Fruit fly (Drosophila melanogaster) whole organism, pupa: ENCODE measurements around the gene Dph1.

Experiments used
- CG10348 ChIP-seq: fragments of 200-800 bp; sonication (Bioruptor generic); IDR thresholded peaks from 2 replicates; pipeline ENCODE4 v1.3.6; 2022; ENCODE audit warnings: missing biosample characterization, missing genetic modification characterization
- CG12605 ChIP-seq: fragments of 200-800 bp; sonication (Bioruptor generic); IDR thresholded peaks from 2 replicates; pipeline ENCODE4 v1.3.6; 2022; ENCODE audit warnings: missing biosample characterization, missing genetic modification characterization
- CG13204 ChIP-seq: fragments of 200-800 bp; sonication (Bioruptor generic); optimal IDR thresholded peaks from 2 replicates; lab custom pipeline; 2018; ENCODE audit warnings: missing biosample characterization, mild to moderate bottlenecking, missing genetic modification characterization, moderate library complexity
- CG14655 ChIP-seq: fragments of 200-800 bp; sonication (Bioruptor generic); optimal IDR thresholded peaks from 3 replicates; lab custom pipeline; 2017; ENCODE audit warnings: mild to moderate bottlenecking, missing biosample characterization, missing genetic modification reagents, missing genetic modification characterization
- CG15710 ChIP-seq: fragments of 200-800 bp; sonication (Bioruptor generic); optimal IDR thresholded peaks from 2 replicates; lab custom pipeline; 2018; ENCODE audit warnings: missing biosample characterization, mild to moderate bottlenecking, missing genetic modification characterization, moderate library complexity
- CG17806 ChIP-seq: fragments of 200-800 bp; sonication (Bioruptor generic); optimal IDR thresholded peaks from 2 replicates; lab custom pipeline; 2018; ENCODE audit warnings: missing biosample characterization, mild to moderate bottlenecking, missing genetic modification characterization, moderate library complexity
- CG32121 ChIP-seq: fragments of 200-800 bp; sonication (Bioruptor generic); IDR thresholded peaks from 2 replicates; pipeline ENCODE4 v1.3.6; 2022; ENCODE audit warnings: missing biosample characterization, missing genetic modification characterization
- CG34367 ChIP-seq: fragments of 200-800 bp; sonication (Bioruptor generic); optimal IDR thresholded peaks from 2 replicates; lab custom pipeline; 2018; ENCODE audit warnings: missing biosample characterization, mild to moderate bottlenecking, missing genetic modification characterization
- CG4496 ChIP-seq: fragments of 200-800 bp; sonication (Bioruptor generic); IDR thresholded peaks from 3 replicates; pipeline ENCODE4 v1.3.6; 2022; ENCODE audit warnings: missing biosample characterization, missing genetic modification characterization
- CG8159 ChIP-seq: fragments of 200-800 bp; sonication (Bioruptor generic); optimal IDR thresholded peaks from 3 replicates; lab custom pipeline; 2018; ENCODE audit warnings: missing biosample characterization, mild to moderate bottlenecking, missing genetic modification characterization, moderate library complexity
- CG8301 ChIP-seq: fragments of 200-800 bp; sonication (Bioruptor generic); optimal IDR thresholded peaks from 2 replicates; lab custom pipeline; 2018; ENCODE audit warnings: missing biosample characterization, mild to moderate bottlenecking, missing genetic modification characterization
- CG9948 ChIP-seq: fragments of 200-800 bp; sonication (Bioruptor generic); optimal IDR thresholded peaks from 2 replicates; lab custom pipeline; 2018; ENCODE audit warnings: missing biosample characterization, mild to moderate bottlenecking, missing genetic modification characterization, moderate library complexity
- D1 ChIP-seq: fragments of 200-800 bp; sonication (Bioruptor generic); optimal IDR thresholded peaks from 2 replicates; lab custom pipeline; 2018; ENCODE audit warnings: missing biosample characterization, mild to moderate bottlenecking, missing genetic modification characterization, moderate library complexity
- EcR ChIP-seq: fragments of 200-800 bp; sonication (Bioruptor generic); optimal IDR thresholded peaks from 3 replicates; lab custom pipeline; 2019; ENCODE audit warnings: missing biosample characterization, missing genetic modification characterization, mild to moderate bottlenecking, moderate library complexity, missing genetic modification reagents
- Ets98B ChIP-seq: fragments of 200-800 bp; sonication (Bioruptor generic); IDR thresholded peaks from 2 replicates; pipeline ENCODE4 v1.3.6; 2022; ENCODE audit warnings: missing biosample characterization, missing genetic modification characterization
- Pif1A ChIP-seq: fragments of 200-800 bp; sonication (Bioruptor generic); optimal IDR thresholded peaks from 3 replicates; lab custom pipeline; 2016; ENCODE audit warnings: missing biosample characterization, missing genetic modification characterization
- Pif1B ChIP-seq: fragments of 200-800 bp; sonication (Bioruptor generic); optimal IDR thresholded peaks from 3 replicates; lab custom pipeline; 2016; ENCODE audit warnings: missing biosample characterization, missing genetic modification characterization
- Snoo ChIP-seq: fragments of 200-800 bp; sonication (Bioruptor generic); optimal IDR thresholded peaks from 3 replicates; lab custom pipeline; 2017; ENCODE audit warnings: missing biosample characterization, mild to moderate bottlenecking, missing genetic modification characterization, inconsistent platforms
- fd96Ca ChIP-seq: fragments of 200-800 bp; sonication (Bioruptor generic); IDR thresholded peaks from 3 replicates; pipeline ENCODE4 v1.3.6; 2022; ENCODE audit warnings: missing biosample characterization, missing genetic modification characterization
- gl ChIP-seq: fragments of 200-800 bp; sonication (Bioruptor generic); optimal IDR thresholded peaks from 2 replicates; lab custom pipeline; 2018; ENCODE audit warnings: missing biosample characterization, mild to moderate bottlenecking, missing genetic modification characterization
- rn ChIP-seq: fragments of 200-800 bp; sonication (Bioruptor generic); IDR thresholded peaks from 2 replicates; pipeline ENCODE4 v1.3.6; 2022; ENCODE audit warnings: missing biosample characterization, missing genetic modification characterization

The Dph1 gene

dm6 chr3L:11707978-11708632 is 11.3 kb upstream of the Dph1 start, which contains the start of gene CG11658:
CG11658 (minus strand) TSS chr3L:11708553.
- TF ChIP-seq CG14655 = no peak
- TF ChIP-seq gl (tag; lab: Kevin White, UChicago) = peak; percentile 52
- TF ChIP-seq CG13204 (GFP tag; lab: Kevin White, UChicago) = peak; percentile 50
- peak; percentile 37; the same call in 1 of the 3 replicates for TF ChIP-seq fd96Ca (GFP tag; lab: Robert Waterston, UW)
- TF ChIP-seq CG32121 (GFP tag; lab: Robert Waterston, UW) = peak; percentile 42; the same call in 1 of the 2 replicates
- TF ChIP-seq Ets98B (GFP tag; lab: Robert Waterston, UW) = peak; percentile 57
- TF ChIP-seq Pif1A (GFP tag; lab: Kevin White, UChicago) = peak; percentile 25
- TF ChIP-seq CG9948 (tag; lab: Kevin White, UChicago) = no peak
- TF ChIP-seq D1 (tag; lab: Kevin White, UChicago) = no peak
- TF ChIP-seq rn (GFP tag; lab: Robert Waterston, UW) = no peak
- peak; percentile 48 for TF ChIP-seq Pif1B
- TF ChIP-seq CG8159 (tag; lab: Kevin White, UChicago) = no peak
- peak; percentile 58; the same call in 2 of the 3 replicates for TF ChIP-seq CG4496
- TF ChIP-seq CG8301 = no peak
- peak; percentile 87 for TF ChIP-seq CG12605 (GFP tag; lab: Robert Waterston, UW)
- peak; percentile 58 for TF ChIP-seq EcR (GFP tag; lab: Kevin White, UChicago)
- no peak for TF ChIP-seq CG10348 (GFP tag; lab: Robert Waterston, UW)
- no peak for TF ChIP-seq Snoo (tag; lab: Kevin White, UChicago)
- TF ChIP-seq CG34367 (tag; lab: Kevin White, UChicago) = no peak
- no peak for TF ChIP-seq CG15710 (tag; lab: Kevin White, UChicago)
- no peak for TF ChIP-seq CG17806 (tag; lab: Kevin White, UChicago)

dm6 chr3L:11704902-11705546 is 8.3 kb upstream of the Dph1 start:
- no peak for TF ChIP-seq CG8159 (tag; lab: Kevin White, UChicago)
- TF ChIP-seq gl (tag; lab: Kevin White, UChicago) = no peak
- no peak for TF ChIP-seq CG17806 (tag; lab: Kevin White, UChicago)
- TF ChIP-seq Pif1A (GFP tag; lab: Kevin White, UChicago) = no peak
- TF ChIP-seq CG4496 = no peak
- TF ChIP-seq CG14655 = no peak
- TF ChIP-seq CG34367 (tag; lab: Kevin White, UChicago) = no peak
- TF ChIP-seq CG13204 (GFP tag; lab: Kevin White, UChicago) = no peak
- TF ChIP-seq CG10348 (GFP tag; lab: Robert Waterston, UW) = no peak
- no peak for TF ChIP-seq CG15710 (tag; lab: Kevin White, UChicago)
- TF ChIP-seq Snoo (tag; lab: Kevin White, UChicago) = no peak
- TF ChIP-seq CG12605 (GFP tag; lab: Robert Waterston, UW) = no peak
- no peak for TF ChIP-seq CG9948 (tag; lab: Kevin White, UChicago)
- no peak for TF ChIP-seq rn (GFP tag; lab: Robert Waterston, UW)

- TF ChIP-seq EcR (GFP tag; lab: Kevin White, UChicago) (peak; percentile 74), fd96Ca (GFP tag; lab: Robert Waterston, UW) (no peak; the same call in 2 of the 3 replicates), CG4496 (no peak), CG15710 (tag; lab: Kevin White, UChicago) (no peak), D1 (tag; lab: Kevin White, UChicago) (no peak), CG13204 (GFP tag; lab: Kevin White, UChicago) (no peak)
- TF ChIP-seq, all 21 proteins: peak for 1
Measured at dm6 chr3L:11703579-11703978, 6.8 kb upstream of the Dph1 start.

dm6 chr3L:11701649-11702048 is 4.9 kb upstream of the Dph1 start:
- TF ChIP-seq CG8301 (peak; percentile 3), D1 (tag; lab: Kevin White, UChicago) (no peak), CG4496 (peak; percentile 45; the same call in 1 of the 3 replicates), fd96Ca (GFP tag; lab: Robert Waterston, UW) (0 out of 3 replicates have a peak, but pooled peaks have one; percentile 6), CG10348 (GFP tag; lab: Robert Waterston, UW) (no peak), Snoo (tag; lab: Kevin White, UChicago) (no peak), CG14655 (peak; percentile 21), Pif1A (GFP tag; lab: Kevin White, UChicago) (no peak), CG32121 (GFP tag; lab: Robert Waterston, UW) (peak; percentile 52), Ets98B (GFP tag; lab: Robert Waterston, UW) (peak; percentile 45), CG12605 (GFP tag; lab: Robert Waterston, UW) (no peak), CG34367 (tag; lab: Kevin White, UChicago) (no peak)

dm6 chr3L:11699163-11699562 is 2.4 kb upstream of the Dph1 start, which contains the start of gene Dnai2:
Dnai2 (minus strand) TSS chr3L:11699263.
- no peak for TF ChIP-seq CG14655
- no peak for TF ChIP-seq CG4496
- no peak for TF ChIP-seq Snoo (tag; lab: Kevin White, UChicago)
- TF ChIP-seq D1 (tag; lab: Kevin White, UChicago) = no peak
- TF ChIP-seq CG15710 (tag; lab: Kevin White, UChicago) = no peak
- no peak for TF ChIP-seq CG9948 (tag; lab: Kevin White, UChicago)
- TF ChIP-seq CG8159 (tag; lab: Kevin White, UChicago) = no peak
- TF ChIP-seq CG10348 (GFP tag; lab: Robert Waterston, UW) = no peak
- TF ChIP-seq rn (GFP tag; lab: Robert Waterston, UW) = no peak
- TF ChIP-seq Ets98B (GFP tag; lab: Robert Waterston, UW) = no peak
- no peak for TF ChIP-seq EcR (GFP tag; lab: Kevin White, UChicago)
- no peak for TF ChIP-seq CG12605 (GFP tag; lab: Robert Waterston, UW)
